Fruit fly (Drosophila melanogaster): ENCODE results near the gene CG1492.
A peak's percentile ranks its signal among the peaks of the same experiment; 100 is the strongest.

The CG1492 gene

dm6 chrX:12028825-12029514 is 17.0 kb upstream of the CG1492 start, which contains the start of gene Usp7 (continued):
- TF ChIP-seq Pdp1 (GFP tag; optimal IDR thresholded peaks at IDR 0.05) (peak in 1 of 2 experiments; percentile 14), CG17829 (tag; optimal IDR thresholded peaks at IDR 0.05) (peak; percentile 63), CG5245 (GFP tag; optimal IDR thresholded peaks at IDR 0.05) (no peak), CG14860 (GFP tag; IDR thresholded peaks at IDR 0.05; ENCODE audit: partially characterized antibody) (peak; percentile 91), CG8924 (tag; optimal IDR thresholded peaks at IDR 0.05) (peak; percentile 29), chn (GFP tag; optimal IDR thresholded peaks at IDR 0.05) (no peak), row (GFP tag; IDR thresholded peaks at IDR 0.05) (peak; percentile 88), CG1233 (GFP tag; optimal IDR thresholded peaks at IDR 0.05) (no peak), CG6654 (GFP tag; optimal IDR thresholded peaks at IDR 0.05) (no peak), gce (GFP tag; IDR thresholded peaks at IDR 0.05) (no peak), CG15696 (tag; optimal IDR thresholded peaks at IDR 0.05) (no peak), B-H2 (GFP tag; optimal IDR thresholded peaks at IDR 0.05) (peak; percentile 8), Rfx (GFP tag; IDR thresholded peaks at IDR 0.05) (peak; percentile 62), CG3163 (GFP tag; optimal IDR thresholded peaks at IDR 0.05) (no peak), Deaf1 (tag; optimal IDR thresholded peaks at IDR 0.05) (no peak), CG7556 (GFP tag; optimal IDR thresholded peaks at IDR 0.05) (no peak), tio (GFP tag; optimal IDR thresholded peaks at IDR 0.05) (no peak), Elba2 (GFP tag; optimal IDR thresholded peaks at IDR 0.05) (no peak), twi (tag; optimal IDR thresholded peaks at IDR 0.05) (peak; percentile 30), D19B (GFP tag; optimal IDR thresholded peaks at IDR 0.05) (no peak), CG10321 (GFP tag; IDR thresholded peaks at IDR 0.05) (no peak), CG1603 (tag; optimal IDR thresholded peaks at IDR 0.05) (no peak), Ets65A (GFP tag) (peak; percentile 58), CG15011 (GFP tag; optimal IDR thresholded peaks at IDR 0.05) (no peak), so (GFP tag; IDR thresholded peaks at IDR 0.05) (no peak), lov (optimal IDR thresholded peaks at IDR 0.05) (no peak), lov (GFP tag; IDR thresholded peaks at IDR 0.05) (no peak), CG32532 (GFP tag; IDR thresholded peaks at IDR 0.05) (peak; percentile 55; the same call in 1 of the 2 replicates), zfh2 (GFP tag; optimal IDR thresholded peaks at IDR 0.05) (no peak), Dp (GFP tag; optimal IDR thresholded peaks at IDR 0.05) (peak; percentile 55), ranshi (GFP tag; IDR thresholded peaks at IDR 0.05) (no peak), CG4707 (GFP tag; optimal IDR thresholded peaks at IDR 0.05) (no peak), CG10366 (GFP tag; IDR thresholded peaks at IDR 0.05) (no peak), wdn (GFP tag; IDR thresholded peaks at IDR 0.05) (no peak), CG6175 (GFP tag; IDR thresholded peaks at IDR 0.05) (no peak), amos (GFP tag; IDR thresholded peaks at IDR 0.05; ENCODE audit: partially characterized antibody) (peak; percentile 97), CG30431 (GFP tag; optimal IDR thresholded peaks at IDR 0.05) (no peak), CG10462 (GFP tag; optimal IDR thresholded peaks at IDR 0.05) (no peak), CG16813 (GFP tag; IDR thresholded peaks at IDR 0.05; ENCODE audit: partially characterized antibody) (peak; percentile 97), mld (GFP tag; IDR thresholded peaks at IDR 0.05; ENCODE audit: partially characterized antibody) (peak; percentile 92), Mad (GFP tag; optimal IDR thresholded peaks at IDR 0.05) (peak; percentile 21), shn (GFP tag; optimal IDR thresholded peaks at IDR 0.05) (no peak), stc (GFP tag; IDR thresholded peaks at IDR 0.05) (no peak), CG34376 (GFP tag; optimal IDR thresholded peaks at IDR 0.05) (peak; percentile 39), Dref (GFP tag; IDR thresholded peaks at IDR 0.05) (peak; percentile 98), caup (GFP tag; optimal IDR thresholded peaks at IDR 0.05; ENCODE audit: severe bottlenecking) (peak; percentile 15), gcm (GFP tag; optimal IDR thresholded peaks at IDR 0.05) (peak; percentile 8), H15 (GFP tag; IDR thresholded peaks at IDR 0.05) (no peak), Opbp (GFP tag; IDR thresholded peaks at IDR 0.05; ENCODE audit: partially characterized antibody) (peak; percentile 96), Sin3A (optimal IDR thresholded peaks at IDR 0.05) (no peak), dysf (GFP tag; IDR thresholded peaks at IDR 0.05) (peak; percentile 6; the same call in 1 of the 3 replicates)

Data from whole organism, embryonic.